Fruit fly (Drosophila melanogaster): Measurements from ENCODE around the gene CG15414.
A peak's percentile ranks its signal among the peaks of the same experiment; 100 is the strongest.

dm6 chr2L:3539996-3540395, 49.1 kb upstream of the CG15414 start:
- TF ChIP-seq CG8478 (optimal IDR thresholded peaks at IDR 0.05) (peak; percentile 61), usp (GFP tag; optimal IDR thresholded peaks at IDR 0.05) (no peak), psq (optimal IDR thresholded peaks at IDR 0.05) (no peak), pan (optimal IDR thresholded peaks at IDR 0.05) (no peak), EcR (GFP tag; optimal IDR thresholded peaks at IDR 0.05) (no peak)
